Fruit fly (Drosophila melanogaster) Kc167 (cell line): ENCODE measurements around the gene Samuel.

ENCODE experiments used
- Myc ChIP-seq: fragments of >200 bp; optimal IDR thresholded peaks from 2 replicates; lab custom pipeline; 2017; ENCODE audit warnings: missing external identifiers
- Sin3A ChIP-seq: fragments of >200 bp; optimal IDR thresholded peaks from 2 replicates; lab custom pipeline; 2018; ENCODE audit warnings: missing external identifiers
- h ChIP-seq: fragments of >200 bp; optimal IDR thresholded peaks from 3 replicates; lab custom pipeline; 2018; ENCODE audit warnings: missing external identifiers
- insv ChIP-seq: fragments of >200 bp; optimal IDR thresholded peaks from 3 replicates; lab custom pipeline; 2018; ENCODE audit warnings: missing external identifiers
- psq ChIP-seq: fragments of >200 bp; optimal IDR thresholded peaks from 2 replicates; lab custom pipeline; 2017; ENCODE audit warnings: missing external identifiers

DNA sequence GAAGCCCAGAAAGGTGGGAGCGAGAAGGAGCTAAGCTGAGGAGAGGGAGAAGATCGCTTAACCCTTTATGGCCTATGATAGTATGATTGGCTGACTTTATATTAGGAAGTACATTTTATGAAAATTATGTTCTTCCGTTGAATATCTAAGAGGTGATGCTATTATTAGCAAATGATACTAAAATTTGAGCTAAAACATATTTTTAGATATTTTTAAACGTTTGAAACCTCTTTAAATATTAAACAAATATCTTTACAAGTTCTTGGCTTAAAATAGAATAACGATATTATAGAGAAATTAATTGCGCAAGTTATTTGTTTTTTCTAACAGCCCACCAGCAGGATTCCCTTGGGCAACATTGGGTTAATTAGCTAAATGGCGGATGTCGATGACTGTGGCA is 2.7 kb upstream of the Samuel start:
- TF ChIP-seq insv (lab: Kevin White, UChicago), result no peak
- TF ChIP-seq psq (lab: Kevin White, UChicago), result no peak
- no peak for TF ChIP-seq Myc (lab: Kevin White, UChicago)
- TF ChIP-seq h (lab: Kevin White, UChicago), result no peak
- TF ChIP-seq Sin3A (lab: Kevin White, UChicago), result no peak
